Worm (Caenorhabditis elegans): Measurements from ENCODE around the gene M03E7.3.

- peak; percentile 71 for TF ChIP-seq nfyb-1 (GFP tag; IDR thresholded peaks at IDR 0.05)
- no peak; the same call in 1 of the 2 replicates for TF ChIP-seq hmg-1.2 (GFP tag; IDR thresholded peaks at IDR 0.05)
- TF ChIP-seq madf-8 (GFP tag; conservative IDR thresholded peaks at IDR 0.05): no peak
Observed at ce11 chrV:5587042-5587441, 27.8 kb upstream of the M03E7.3 start.

All from whole organism, young adult.